Worm (Caenorhabditis elegans): ENCODE results near the gene C44B11.4.

ce11 chrIII:3103905-3104360 lies 39.6 kb downstream of the C44B11.4 start, which contains the start of gene Y53G8B.2:
- TF ChIP-seq ceh-36 (tag; optimal IDR thresholded peaks at IDR 0.05) (no peak), ama-1 (optimal IDR thresholded peaks at IDR 0.05) (no peak), hmbx-1 (tag; optimal IDR thresholded peaks at IDR 0.05) (no peak), tra-4 (tag; optimal IDR thresholded peaks at IDR 0.05) (no peak), ceh-13 (GFP tag; optimal IDR thresholded peaks at IDR 0.05) (no peak)

Measured in whole organism, early embryonic.